Worm (Caenorhabditis elegans) whole organism, L3 larva: ENCODE data around the gene C14E2.3.

Experiments used
- R02D3.7 ChIP-seq: fragments of 150-350 bp; optimal IDR thresholded peaks from 2 replicates; lab custom pipeline; 2014; ENCODE audit warnings: missing biosample characterization, missing genetic modification characterization
- aly-2 ChIP-seq: fragments of 150-350 bp; optimal IDR thresholded peaks from 2 replicates; lab custom pipeline; 2014; ENCODE audit warnings: missing biosample characterization, missing genetic modification characterization
- ama-1 ChIP-seq: fragments of 150-350 bp; optimal IDR thresholded peaks from 2 replicates; lab custom pipeline; 2018
- ceh-16 ChIP-seq: sonication (generic microtip); optimal IDR thresholded peaks from 2 replicates; lab custom pipeline; 2017; ENCODE audit warnings: missing biosample characterization, missing genetic modification characterization
- ceh-28 ChIP-seq: fragments of 150-350 bp; optimal IDR thresholded peaks from 2 replicates; lab custom pipeline; 2014; ENCODE audit warnings: missing biosample characterization, missing genetic modification reagents, missing genetic modification characterization
- ceh-9 ChIP-seq: sonication (generic microtip); optimal IDR thresholded peaks from 2 replicates; lab custom pipeline; 2018; ENCODE audit warnings: missing biosample characterization, missing genetic modification characterization
- daf-12 ChIP-seq: fragments of 150-350 bp; optimal IDR thresholded peaks from 2 replicates; lab custom pipeline; 2014; ENCODE audit warnings: missing biosample characterization, missing genetic modification reagents, missing genetic modification characterization
- egl-27 ChIP-seq: sonication (generic microtip); optimal IDR thresholded peaks from 4 replicates; lab custom pipeline; 2017; ENCODE audit warnings: missing biosample characterization, missing genetic modification reagents, missing genetic modification characterization
- egl-5 ChIP-seq: fragments of 150-350 bp; optimal IDR thresholded peaks from 2 replicates; lab custom pipeline; 2017; ENCODE audit warnings: missing biosample characterization, missing genetic modification reagents, missing genetic modification characterization, inconsistent platforms
- elt-1 ChIP-seq: fragments of 150-350 bp; optimal IDR thresholded peaks from 2 replicates; lab custom pipeline; 2014; ENCODE audit warnings: missing biosample characterization, missing genetic modification characterization
- eor-1 ChIP-seq, 2 experiments: fragments of 150-350 bp; optimal IDR thresholded peaks; 2 replicates each; lab custom pipeline; 2014 to 2018; ENCODE audit warnings: missing biosample characterization in 2 of 2, missing genetic modification characterization in 2 of 2
- fkh-2 ChIP-seq: fragments of 150-350 bp; optimal IDR thresholded peaks from 2 replicates; lab custom pipeline; 2014; ENCODE audit warnings: missing biosample characterization, missing genetic modification reagents, missing genetic modification characterization
- fos-1 ChIP-seq: fragments of 150-350 bp; optimal IDR thresholded peaks from 2 replicates; lab custom pipeline; 2014; ENCODE audit warnings: missing biosample characterization, missing genetic modification characterization
- hmg-11 ChIP-seq: sonication (generic microtip); optimal IDR thresholded peaks from 2 replicates; lab custom pipeline; 2016; ENCODE audit warnings: missing genetic modification characterization, missing compliant biosample characterization
- jun-1 ChIP-seq: fragments of 150-350 bp; optimal IDR thresholded peaks from 2 replicates; lab custom pipeline; 2014; ENCODE audit warnings: missing biosample characterization, missing genetic modification reagents, missing genetic modification characterization
- mml-1 ChIP-seq: fragments of 150-350 bp; sonication (generic microtip); optimal IDR thresholded peaks from 3 replicates; lab custom pipeline; 2014; ENCODE audit warnings: missing biosample characterization, missing genetic modification characterization
- nfya-1 ChIP-seq: sonication (generic microtip); optimal IDR thresholded peaks from 2 replicates; lab custom pipeline; 2017; ENCODE audit warnings: missing genetic modification characterization, mild to moderate bottlenecking, missing compliant biosample characterization, antibody characterized with exemption, moderate library complexity; ENCODE audit not compliant: insufficient read depth
- nhr-12 ChIP-seq: fragments of 150-350 bp; optimal IDR thresholded peaks from 2 replicates; lab custom pipeline; 2014; ENCODE audit warnings: missing biosample characterization, missing genetic modification characterization
- nhr-23 ChIP-seq: fragments of 150-350 bp; optimal IDR thresholded peaks from 2 replicates; lab custom pipeline; 2014; ENCODE audit warnings: missing biosample characterization, missing genetic modification reagents, missing genetic modification characterization
- nhr-237 ChIP-seq: fragments of 150-350 bp; optimal IDR thresholded peaks from 2 replicates; lab custom pipeline; 2014; ENCODE audit warnings: missing biosample characterization, missing genetic modification characterization
- nhr-25 ChIP-seq: sonication (generic microtip); optimal IDR thresholded peaks from 2 replicates; lab custom pipeline; 2017; ENCODE audit warnings: missing biosample characterization, missing genetic modification characterization
- nhr-28 ChIP-seq: fragments of 150-350 bp; optimal IDR thresholded peaks from 2 replicates; lab custom pipeline; 2014; ENCODE audit warnings: missing biosample characterization, missing genetic modification characterization
- nhr-43 ChIP-seq: sonication (generic microtip); optimal IDR thresholded peaks from 2 replicates; lab custom pipeline; 2016; ENCODE audit warnings: mild to moderate bottlenecking, missing genetic modification characterization, missing compliant biosample characterization; ENCODE audit not compliant: poor library complexity, severe bottlenecking
- nhr-67 ChIP-seq: fragments of 150-350 bp; optimal IDR thresholded peaks from 2 replicates; lab custom pipeline; 2014; ENCODE audit warnings: missing biosample characterization, missing genetic modification characterization
- nhr-77 ChIP-seq: fragments of 150-350 bp; optimal IDR thresholded peaks from 2 replicates; lab custom pipeline; 2014; ENCODE audit warnings: missing biosample characterization, missing genetic modification characterization
- pha-4 ChIP-seq: fragments of 150-350 bp; optimal IDR thresholded peaks from 2 replicates; lab custom pipeline; 2014; ENCODE audit warnings: missing biosample characterization, missing genetic modification reagents, missing genetic modification characterization
- pqm-1 ChIP-seq: fragments of 150-350 bp; optimal IDR thresholded peaks from 2 replicates; lab custom pipeline; 2017; ENCODE audit warnings: missing biosample characterization, missing genetic modification characterization, inconsistent platforms
- sea-2 ChIP-seq: fragments of 150-350 bp; sonication (generic microtip); optimal IDR thresholded peaks from 4 replicates; lab custom pipeline; 2014; ENCODE audit warnings: missing biosample characterization, missing genetic modification reagents, missing genetic modification characterization
- skn-1 ChIP-seq: fragments of 150-350 bp; optimal IDR thresholded peaks from 2 replicates; lab custom pipeline; 2014; ENCODE audit warnings: missing biosample characterization, missing genetic modification characterization
- snpc-4 ChIP-seq: fragments of 150-350 bp; optimal IDR thresholded peaks from 2 replicates; lab custom pipeline; 2014; ENCODE audit warnings: missing biosample characterization, missing genetic modification characterization
- tbx-2 ChIP-seq: sonication (generic microtip); optimal IDR thresholded peaks from 2 replicates; lab custom pipeline; 2016; ENCODE audit warnings: mild to moderate bottlenecking, missing genetic modification characterization, missing compliant biosample characterization
- unc-62 ChIP-seq: fragments of 150-350 bp; sonication (generic microtip); optimal IDR thresholded peaks from 4 replicates; lab custom pipeline; 2014; ENCODE audit warnings: missing biosample characterization, missing genetic modification reagents, missing genetic modification characterization
- zag-1 ChIP-seq: fragments of 150-350 bp; optimal IDR thresholded peaks from 2 replicates; lab custom pipeline; 2014; ENCODE audit warnings: missing biosample characterization, missing genetic modification characterization
- ztf-11 ChIP-seq: fragments of 150-350 bp; optimal IDR thresholded peaks from 2 replicates; lab custom pipeline; 2014; ENCODE audit warnings: missing biosample characterization, missing genetic modification characterization

Gene C14E2.3

ce11 chrX:1796067-1796466 is 15.3 kb downstream of the C14E2.3 start:
- TF ChIP-seq fos-1 (tag; lab: Kevin White, UChicago) (no peak), sea-2 (GFP tag; lab: Kevin White, UChicago) (no peak), ceh-28 (tag; lab: Kevin White, UChicago) (no peak), zag-1 (no peak), nhr-43 (tag; lab: Kevin White, UChicago) (no peak)
- TF ChIP-seq, all 47 proteins: peak for 0

DNA sequence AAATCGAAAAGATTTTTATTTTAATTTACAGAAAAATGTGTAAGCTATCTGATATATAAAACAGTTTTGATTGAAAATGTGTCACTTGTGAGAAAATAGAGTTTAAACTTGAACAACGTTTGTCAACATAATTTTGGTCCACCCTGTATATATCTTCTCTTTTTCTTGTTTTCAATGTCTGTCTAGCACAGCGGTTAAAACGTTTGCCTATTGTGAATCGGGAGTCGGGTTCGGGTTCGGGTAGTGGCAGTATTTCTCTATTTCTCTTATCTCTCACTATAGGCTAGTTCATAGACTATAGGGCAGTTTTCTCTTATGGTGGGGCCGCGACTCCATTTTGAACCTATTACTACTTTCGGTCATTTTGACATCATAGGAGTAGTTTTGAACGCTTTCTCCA is 20.2 kb downstream of the C14E2.3 start:
- TF ChIP-seq ceh-16 (tag; lab: Kevin White, UChicago), result no peak

DNA sequence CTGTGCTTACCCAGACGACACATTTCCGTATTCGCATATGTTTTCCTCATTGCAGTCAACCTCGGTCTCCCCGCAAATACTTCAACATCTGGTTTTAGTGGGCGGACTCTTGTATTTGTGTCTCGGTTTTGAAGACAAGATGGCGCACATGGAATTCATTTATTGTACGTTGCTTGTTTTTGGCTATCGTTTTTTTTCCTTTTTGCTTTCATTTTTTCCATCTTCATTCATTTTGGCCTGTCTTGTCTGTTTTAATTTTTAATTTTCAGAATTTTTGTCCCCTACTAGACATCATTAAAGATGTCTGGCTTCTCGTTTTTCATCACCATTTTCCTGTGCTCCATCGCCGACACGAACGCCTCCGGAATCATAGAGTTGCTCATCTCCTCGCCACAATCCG is 24.7 kb downstream of the C14E2.3 start, which contains the start of gene arg-1:
Gene arg-1 (plus strand): TSS at position 301 of the 400 bp plus-strand sequence.
- no peak for TF ChIP-seq sea-2 (GFP tag; lab: Kevin White, UChicago)
- no peak for TF ChIP-seq nhr-28 (tag; lab: Kevin White, UChicago)
- no peak for TF ChIP-seq nhr-67 (tag; lab: Kevin White, UChicago)
- TF ChIP-seq nhr-12 (tag; lab: Kevin White, UChicago), result no peak
- TF ChIP-seq nfya-1 (tag; lab: Kevin White, UChicago), result no peak
- TF ChIP-seq snpc-4 (tag; lab: Kevin White, UChicago), result no peak
- no peak for TF ChIP-seq nhr-25 (tag; lab: Kevin White, UChicago)
- no peak for TF ChIP-seq hmg-11 (tag; lab: Kevin White, UChicago)
- TF ChIP-seq R02D3.7 (tag; lab: Kevin White, UChicago), result no peak

ce11 chrX:1785692-1786091 is 25.6 kb downstream of the C14E2.3 start:
- no peak for TF ChIP-seq nhr-77
- TF ChIP-seq ceh-28 (tag; lab: Kevin White, UChicago), result no peak
- TF ChIP-seq nfya-1 (tag; lab: Kevin White, UChicago), result no peak
- no peak for TF ChIP-seq egl-27 (tag; lab: Kevin White, UChicago)
- TF ChIP-seq aly-2 (tag; lab: Kevin White, UChicago), result no peak
- TF ChIP-seq pha-4 (tag; lab: Kevin White, UChicago), result no peak
- no peak for TF ChIP-seq nhr-23 (tag; lab: Kevin White, UChicago)
- no peak for TF ChIP-seq eor-1 (tag; optimal IDR thresholded peaks at IDR 0.05; lab: Kevin White, UChicago)

DNA sequence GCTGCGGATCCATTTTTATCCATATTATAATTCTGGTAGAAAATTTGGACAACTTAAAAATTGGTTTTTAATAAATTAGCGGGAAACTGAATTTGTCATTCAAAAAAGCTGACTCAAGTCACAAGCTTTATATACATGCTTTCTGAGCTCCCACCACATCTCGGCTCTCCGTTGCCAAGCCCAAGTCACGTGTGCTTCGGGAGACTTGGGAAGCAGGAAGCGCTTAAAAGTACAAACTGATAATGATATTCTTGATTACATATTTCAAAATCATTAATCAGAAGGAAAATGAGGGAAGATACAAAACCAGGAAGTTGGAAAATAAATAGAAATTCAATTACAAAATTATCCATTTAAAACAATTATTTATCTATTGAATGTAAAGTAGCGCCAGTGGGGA is 33.3 kb downstream of the C14E2.3 start, which contains the start of gene elc-2:
Gene elc-2 (minus strand): TSS at position 101 of the 400 bp plus-strand sequence.
- no peak for TF ChIP-seq nhr-28 (tag; lab: Kevin White, UChicago)
- TF ChIP-seq, all 47 proteins: peak for 0

DNA sequence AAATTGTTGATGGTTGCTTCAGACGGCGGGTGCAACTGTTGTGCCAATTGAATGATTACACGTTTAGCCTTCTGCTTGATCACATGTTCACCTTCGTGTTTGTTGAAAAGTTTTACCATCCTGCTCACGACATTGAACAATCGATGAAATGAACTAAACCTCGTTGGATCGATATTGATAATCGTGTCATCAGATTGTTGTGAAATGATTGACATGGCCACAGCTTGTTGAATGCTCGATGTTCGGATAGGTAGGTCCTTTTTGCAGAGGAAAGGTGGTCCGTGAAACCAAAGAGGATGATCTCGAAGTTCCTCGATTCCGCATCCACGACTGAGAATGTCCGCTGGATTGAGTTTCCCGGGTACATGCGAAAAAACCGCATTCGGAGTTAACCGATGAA is 41.7 kb downstream of the C14E2.3 start:
- TF ChIP-seq daf-12 (no peak), snpc-4 (tag; lab: Kevin White, UChicago) (no peak), ceh-16 (tag; lab: Kevin White, UChicago) (no peak), fos-1 (tag; lab: Kevin White, UChicago) (no peak), ztf-11 (tag; lab: Kevin White, UChicago) (no peak), ama-1 (lab: Kevin White, UChicago) (no peak), skn-1 (tag; lab: Kevin White, UChicago) (no peak), nhr-237 (tag; lab: Kevin White, UChicago) (no peak), egl-5 (tag; lab: Kevin White, UChicago) (no peak), eor-1 (tag; optimal IDR thresholded peaks at IDR 0.05; lab: Kevin White, UChicago) (no peak), jun-1 (no peak), fkh-2 (tag; lab: Kevin White, UChicago) (no peak), pqm-1 (tag; lab: Kevin White, UChicago) (no peak), tbx-2 (no peak), mml-1 (tag; lab: Kevin White, UChicago) (no peak), ceh-9 (no peak), pha-4 (tag; lab: Kevin White, UChicago) (no peak), aly-2 (tag; lab: Kevin White, UChicago) (no peak), unc-62 (GFP tag; lab: Kevin White, UChicago) (no peak), elt-1 (no peak)
